Fruit fly (Drosophila melanogaster) whole organism, pupa: Measurements from ENCODE around the gene CG43901.

Experiments
- CG10348 ChIP-seq: fragments of 200-800 bp; sonication (Bioruptor generic); IDR thresholded peaks from 2 replicates; pipeline ENCODE4 v1.3.6; 2022; ENCODE audit warnings: missing biosample characterization, missing genetic modification characterization
- CG12605 ChIP-seq: fragments of 200-800 bp; sonication (Bioruptor generic); IDR thresholded peaks from 2 replicates; pipeline ENCODE4 v1.3.6; 2022; ENCODE audit warnings: missing biosample characterization, missing genetic modification characterization
- CG13204 ChIP-seq: fragments of 200-800 bp; sonication (Bioruptor generic); optimal IDR thresholded peaks from 2 replicates; lab custom pipeline; 2018; ENCODE audit warnings: missing biosample characterization, mild to moderate bottlenecking, missing genetic modification characterization, moderate library complexity
- CG14655 ChIP-seq: fragments of 200-800 bp; sonication (Bioruptor generic); optimal IDR thresholded peaks from 3 replicates; lab custom pipeline; 2017; ENCODE audit warnings: mild to moderate bottlenecking, missing biosample characterization, missing genetic modification reagents, missing genetic modification characterization
- CG15710 ChIP-seq: fragments of 200-800 bp; sonication (Bioruptor generic); optimal IDR thresholded peaks from 2 replicates; lab custom pipeline; 2018; ENCODE audit warnings: missing biosample characterization, mild to moderate bottlenecking, missing genetic modification characterization, moderate library complexity
- CG17806 ChIP-seq: fragments of 200-800 bp; sonication (Bioruptor generic); optimal IDR thresholded peaks from 2 replicates; lab custom pipeline; 2018; ENCODE audit warnings: missing biosample characterization, mild to moderate bottlenecking, missing genetic modification characterization, moderate library complexity
- CG32121 ChIP-seq: fragments of 200-800 bp; sonication (Bioruptor generic); IDR thresholded peaks from 2 replicates; pipeline ENCODE4 v1.3.6; 2022; ENCODE audit warnings: missing biosample characterization, missing genetic modification characterization
- CG34367 ChIP-seq: fragments of 200-800 bp; sonication (Bioruptor generic); optimal IDR thresholded peaks from 2 replicates; lab custom pipeline; 2018; ENCODE audit warnings: missing biosample characterization, mild to moderate bottlenecking, missing genetic modification characterization
- CG4496 ChIP-seq: fragments of 200-800 bp; sonication (Bioruptor generic); IDR thresholded peaks from 3 replicates; pipeline ENCODE4 v1.3.6; 2022; ENCODE audit warnings: missing biosample characterization, missing genetic modification characterization
- CG8159 ChIP-seq: fragments of 200-800 bp; sonication (Bioruptor generic); optimal IDR thresholded peaks from 3 replicates; lab custom pipeline; 2018; ENCODE audit warnings: missing biosample characterization, mild to moderate bottlenecking, missing genetic modification characterization, moderate library complexity
- CG8301 ChIP-seq: fragments of 200-800 bp; sonication (Bioruptor generic); optimal IDR thresholded peaks from 2 replicates; lab custom pipeline; 2018; ENCODE audit warnings: missing biosample characterization, mild to moderate bottlenecking, missing genetic modification characterization
- CG9948 ChIP-seq: fragments of 200-800 bp; sonication (Bioruptor generic); optimal IDR thresholded peaks from 2 replicates; lab custom pipeline; 2018; ENCODE audit warnings: missing biosample characterization, mild to moderate bottlenecking, missing genetic modification characterization, moderate library complexity
- D1 ChIP-seq: fragments of 200-800 bp; sonication (Bioruptor generic); optimal IDR thresholded peaks from 2 replicates; lab custom pipeline; 2018; ENCODE audit warnings: missing biosample characterization, mild to moderate bottlenecking, missing genetic modification characterization, moderate library complexity
- EcR ChIP-seq: fragments of 200-800 bp; sonication (Bioruptor generic); optimal IDR thresholded peaks from 3 replicates; lab custom pipeline; 2019; ENCODE audit warnings: missing biosample characterization, missing genetic modification characterization, mild to moderate bottlenecking, moderate library complexity, missing genetic modification reagents
- Ets98B ChIP-seq: fragments of 200-800 bp; sonication (Bioruptor generic); IDR thresholded peaks from 2 replicates; pipeline ENCODE4 v1.3.6; 2022; ENCODE audit warnings: missing biosample characterization, missing genetic modification characterization
- Pif1A ChIP-seq: fragments of 200-800 bp; sonication (Bioruptor generic); optimal IDR thresholded peaks from 3 replicates; lab custom pipeline; 2016; ENCODE audit warnings: missing biosample characterization, missing genetic modification characterization
- Pif1B ChIP-seq: fragments of 200-800 bp; sonication (Bioruptor generic); optimal IDR thresholded peaks from 3 replicates; lab custom pipeline; 2016; ENCODE audit warnings: missing biosample characterization, missing genetic modification characterization
- Snoo ChIP-seq: fragments of 200-800 bp; sonication (Bioruptor generic); optimal IDR thresholded peaks from 3 replicates; lab custom pipeline; 2017; ENCODE audit warnings: missing biosample characterization, mild to moderate bottlenecking, missing genetic modification characterization, inconsistent platforms
- fd96Ca ChIP-seq: fragments of 200-800 bp; sonication (Bioruptor generic); IDR thresholded peaks from 3 replicates; pipeline ENCODE4 v1.3.6; 2022; ENCODE audit warnings: missing biosample characterization, missing genetic modification characterization
- gl ChIP-seq: fragments of 200-800 bp; sonication (Bioruptor generic); optimal IDR thresholded peaks from 2 replicates; lab custom pipeline; 2018; ENCODE audit warnings: missing biosample characterization, mild to moderate bottlenecking, missing genetic modification characterization
- rn ChIP-seq: fragments of 200-800 bp; sonication (Bioruptor generic); IDR thresholded peaks from 2 replicates; pipeline ENCODE4 v1.3.6; 2022; ENCODE audit warnings: missing biosample characterization, missing genetic modification characterization

The CG43901 gene

DNA sequence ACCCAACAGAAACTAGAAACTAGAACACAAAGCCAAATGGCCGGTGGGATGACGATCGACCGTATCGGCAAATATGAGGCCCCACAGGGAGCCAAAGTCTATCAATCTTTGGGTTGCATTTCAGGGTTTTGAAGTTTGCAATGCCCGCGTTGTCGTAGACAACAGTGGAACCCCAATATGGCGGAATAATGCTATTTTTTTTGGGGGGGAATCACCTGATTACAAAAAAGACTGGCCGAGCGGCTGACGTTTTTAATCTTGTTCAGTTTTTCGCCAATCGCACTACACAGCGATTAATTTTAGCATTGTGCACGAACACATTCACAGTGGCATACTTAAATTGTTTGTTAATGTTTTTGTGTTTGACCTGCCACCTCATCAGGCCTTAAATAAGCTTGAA lies 29.1 kb upstream of the CG43901 start:
- TF ChIP-seq CG32121 (GFP tag; lab: Robert Waterston, UW) (no peak), CG13204 (no peak), CG14655 (GFP tag; lab: Kevin White, UChicago) (no peak), rn (no peak), CG8301 (tag; lab: Kevin White, UChicago) (no peak), CG4496 (no peak), gl (tag; lab: Kevin White, UChicago) (no peak), CG15710 (tag; lab: Kevin White, UChicago) (no peak)

DNA sequence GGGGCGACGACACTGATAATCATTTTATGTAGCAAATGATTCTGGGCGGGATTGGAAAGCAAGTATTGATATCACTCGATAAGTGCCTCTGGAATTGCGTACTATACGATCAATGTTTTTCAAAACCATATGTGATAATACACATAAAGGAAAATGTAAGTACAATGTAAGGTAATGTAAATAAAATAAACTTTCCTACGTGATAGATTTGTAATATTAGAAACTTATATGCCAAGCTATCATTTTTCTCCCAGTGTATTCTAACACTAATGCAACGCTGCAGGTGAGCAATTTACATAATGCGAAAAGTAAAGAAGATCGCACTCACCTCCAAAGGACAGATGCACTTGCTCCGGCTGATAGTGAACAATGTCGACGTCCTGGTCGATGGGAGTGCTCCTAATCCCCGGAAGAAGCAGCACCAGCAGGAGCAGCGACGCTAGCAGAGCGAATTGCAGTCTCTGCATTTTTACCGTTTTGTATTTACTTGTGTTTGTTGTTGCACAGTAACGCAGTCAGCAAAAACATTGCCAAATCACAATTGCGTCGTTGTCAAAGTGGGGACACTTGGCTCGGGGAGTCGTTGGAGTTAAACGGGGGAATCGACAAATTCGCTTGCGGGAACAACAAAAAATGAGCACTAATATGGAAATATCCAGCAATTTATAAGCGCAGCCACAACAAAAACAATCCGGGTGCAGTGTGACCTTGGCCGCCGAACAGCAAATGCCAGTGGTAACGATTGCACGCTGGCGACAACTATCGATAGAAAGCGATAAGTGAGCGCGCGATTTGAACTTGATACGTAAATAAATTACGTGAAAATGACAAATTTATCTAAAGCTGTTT lies 28.3 kb upstream of the CG43901 start, which contains the start of gene CG1637:
Gene CG1637 (minus strand): TSS at position 807 of the 849 bp plus-strand sequence.
- TF ChIP-seq Pif1A: no peak
- TF ChIP-seq CG4496: peak; percentile 55
- TF ChIP-seq CG8159 (tag; lab: Kevin White, UChicago): no peak
- no peak for TF ChIP-seq CG34367 (tag; lab: Kevin White, UChicago)
- TF ChIP-seq EcR (GFP tag; lab: Kevin White, UChicago): no peak
- peak; percentile 18 for TF ChIP-seq CG17806
- TF ChIP-seq D1: no peak
- no peak for TF ChIP-seq rn
- no peak for TF ChIP-seq Snoo (tag; lab: Kevin White, UChicago)
- TF ChIP-seq CG8301 (tag; lab: Kevin White, UChicago): peak; percentile 32
- no peak for TF ChIP-seq gl (tag; lab: Kevin White, UChicago)
- no peak for TF ChIP-seq CG10348
- TF ChIP-seq fd96Ca (GFP tag; lab: Robert Waterston, UW): no peak; the same call in 2 of the 3 replicates
- TF ChIP-seq CG15710 (tag; lab: Kevin White, UChicago): peak; percentile 3
- TF ChIP-seq CG12605 (GFP tag; lab: Robert Waterston, UW): peak; percentile 29; the same call in 1 of the 2 replicates
- no peak for TF ChIP-seq CG14655 (GFP tag; lab: Kevin White, UChicago)
- peak; percentile 16 for TF ChIP-seq CG9948
- TF ChIP-seq Ets98B (GFP tag; lab: Robert Waterston, UW): 0 out of 2 replicates have a peak, but pooled peaks have one; percentile 9
- TF ChIP-seq CG32121 (GFP tag; lab: Robert Waterston, UW): 0 out of 2 replicates have a peak, but pooled peaks have one; percentile 20
- TF ChIP-seq CG13204: no peak
- TF ChIP-seq Pif1B (GFP tag; lab: Kevin White, UChicago): no peak

DNA sequence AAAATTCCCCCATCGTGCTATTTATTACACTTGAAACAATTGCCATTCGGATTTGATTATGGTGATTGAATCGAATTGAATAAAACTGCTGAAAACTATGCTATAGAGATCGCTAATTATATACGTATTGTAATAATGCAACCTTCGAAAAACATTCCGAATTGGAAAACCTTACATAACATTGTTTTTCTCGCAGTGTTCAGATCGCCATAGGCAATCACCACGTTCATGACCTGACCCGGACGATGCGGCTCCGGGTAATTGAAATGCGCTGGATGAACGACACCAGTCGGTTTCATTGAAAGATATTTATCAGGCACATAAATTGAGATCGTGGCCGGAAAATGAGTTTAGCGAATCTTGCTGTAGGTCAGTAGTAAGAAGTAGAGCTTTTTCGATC lies 22.8 kb upstream of the CG43901 start:
- no peak for TF ChIP-seq Ets98B (GFP tag; lab: Robert Waterston, UW)
- TF ChIP-seq CG8159 (tag; lab: Kevin White, UChicago): peak; percentile 6
- TF ChIP-seq gl (tag; lab: Kevin White, UChicago): no peak
- TF ChIP-seq Pif1A: no peak
- no peak for TF ChIP-seq fd96Ca (GFP tag; lab: Robert Waterston, UW)
- TF ChIP-seq CG4496: 0 out of 3 replicates have a peak, but pooled peaks have one; percentile 11
- no peak for TF ChIP-seq CG12605 (GFP tag; lab: Robert Waterston, UW)
- no peak for TF ChIP-seq rn
- no peak for TF ChIP-seq CG32121 (GFP tag; lab: Robert Waterston, UW)
- TF ChIP-seq CG15710 (tag; lab: Kevin White, UChicago): no peak
- no peak for TF ChIP-seq EcR (GFP tag; lab: Kevin White, UChicago)
- TF ChIP-seq CG13204: no peak
- no peak for TF ChIP-seq CG34367 (tag; lab: Kevin White, UChicago)

DNA sequence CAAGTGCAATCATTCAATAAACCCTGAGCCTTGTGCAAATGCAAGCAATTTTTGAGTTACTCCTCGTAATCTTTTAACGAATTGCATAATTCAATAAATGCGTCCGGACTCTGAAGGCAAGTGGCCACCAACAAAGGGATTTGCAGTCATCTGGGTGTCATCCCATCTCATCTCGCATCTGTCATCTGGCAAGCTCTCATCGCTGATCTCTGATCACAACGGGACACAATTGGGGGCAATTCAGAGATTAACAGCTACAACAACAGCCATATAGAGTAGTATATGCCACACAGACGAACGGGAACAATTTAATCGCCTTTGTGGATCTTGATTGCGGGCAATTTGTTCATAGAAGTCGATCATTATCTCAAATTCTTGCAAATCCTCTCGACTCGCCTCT lies 21.8 kb upstream of the CG43901 start:
- TF ChIP-seq CG17806 (no peak), CG8159 (tag; lab: Kevin White, UChicago) (no peak), CG12605 (GFP tag; lab: Robert Waterston, UW) (no peak), Pif1A (no peak), CG13204 (no peak), EcR (GFP tag; lab: Kevin White, UChicago) (no peak), gl (tag; lab: Kevin White, UChicago) (no peak), CG15710 (tag; lab: Kevin White, UChicago) (no peak), Snoo (tag; lab: Kevin White, UChicago) (no peak), CG4496 (no peak), CG34367 (tag; lab: Kevin White, UChicago) (no peak), D1 (no peak), Ets98B (GFP tag; lab: Robert Waterston, UW) (no peak), Pif1B (GFP tag; lab: Kevin White, UChicago) (no peak)

DNA sequence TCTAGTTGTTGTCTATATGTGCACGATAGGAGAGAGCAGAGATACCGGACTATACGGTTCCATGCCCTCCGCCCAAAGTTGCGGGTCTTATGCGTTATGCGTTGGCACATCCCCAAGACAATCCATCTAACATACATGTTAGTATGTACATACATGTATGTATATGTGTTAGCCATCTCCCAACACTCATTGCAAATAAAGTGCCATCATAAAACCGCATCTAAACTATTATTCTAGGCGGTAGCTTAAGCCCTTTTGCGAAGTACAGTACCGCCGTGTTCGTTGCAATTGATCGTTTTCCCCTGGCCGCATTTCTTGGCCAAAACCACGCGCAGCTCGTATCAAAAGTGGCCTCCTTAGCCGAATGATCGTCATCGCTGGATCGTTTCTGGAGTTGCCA lies 19.1 kb upstream of the CG43901 start:
- TF ChIP-seq CG10348: no peak
- TF ChIP-seq CG17806: no peak
- no peak for TF ChIP-seq CG9948
- TF ChIP-seq Pif1B (GFP tag; lab: Kevin White, UChicago): no peak
- no peak for TF ChIP-seq CG13204
- TF ChIP-seq D1: no peak
- no peak for TF ChIP-seq CG8159 (tag; lab: Kevin White, UChicago)
- no peak for TF ChIP-seq CG12605 (GFP tag; lab: Robert Waterston, UW)
- no peak for TF ChIP-seq CG8301 (tag; lab: Kevin White, UChicago)
- no peak for TF ChIP-seq EcR (GFP tag; lab: Kevin White, UChicago)
- no peak for TF ChIP-seq Ets98B (GFP tag; lab: Robert Waterston, UW)
- no peak for TF ChIP-seq CG32121 (GFP tag; lab: Robert Waterston, UW)
- no peak for TF ChIP-seq CG34367 (tag; lab: Kevin White, UChicago)

DNA sequence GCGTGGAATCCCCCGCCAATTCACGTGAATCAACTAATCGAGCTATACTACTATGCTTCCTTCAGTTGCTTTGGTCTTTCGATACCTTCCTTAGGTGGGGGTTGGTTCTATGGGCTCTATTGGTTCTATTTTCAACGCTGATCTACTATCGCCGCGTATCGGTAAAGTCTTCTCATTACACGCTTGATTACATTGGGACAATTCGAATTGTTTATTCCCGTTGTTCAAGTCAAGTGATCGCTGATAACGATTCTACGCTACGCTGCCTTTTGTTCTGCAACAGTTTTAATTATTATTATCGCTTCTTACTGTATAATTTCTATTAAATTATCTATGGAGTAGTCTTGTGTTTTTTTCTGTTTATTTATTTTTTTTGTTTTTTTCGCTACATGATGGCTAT lies 17.9 kb upstream of the CG43901 start:
- TF ChIP-seq CG32121 (GFP tag; lab: Robert Waterston, UW) (no peak), fd96Ca (GFP tag; lab: Robert Waterston, UW) (no peak), rn (no peak), CG34367 (tag; lab: Kevin White, UChicago) (no peak), Pif1A (no peak), CG14655 (GFP tag; lab: Kevin White, UChicago) (no peak), CG8301 (tag; lab: Kevin White, UChicago) (no peak), Snoo (tag; lab: Kevin White, UChicago) (no peak), CG13204 (no peak), CG15710 (tag; lab: Kevin White, UChicago) (no peak), CG10348 (no peak), CG17806 (no peak), CG4496 (no peak), CG12605 (GFP tag; lab: Robert Waterston, UW) (no peak), Pif1B (GFP tag; lab: Kevin White, UChicago) (no peak), Ets98B (GFP tag; lab: Robert Waterston, UW) (no peak), CG8159 (tag; lab: Kevin White, UChicago) (no peak), D1 (no peak), EcR (GFP tag; lab: Kevin White, UChicago) (no peak), gl (tag; lab: Kevin White, UChicago) (no peak)
- TF ChIP-seq, all 21 proteins: peak for 0
